Worm (Caenorhabditis elegans) whole organism, L2 larva: Measurements from ENCODE around the gene T22B3.3.

Source experiments
- F13H6.1 ChIP-seq: sonication (generic microtip); optimal IDR thresholded peaks from 2 replicates; lab custom pipeline; 2016; ENCODE audit warnings: missing genetic modification characterization, missing compliant biosample characterization
- aly-2 ChIP-seq: fragments of 150-350 bp; optimal IDR thresholded peaks from 2 replicates; lab custom pipeline; 2014; ENCODE audit warnings: missing biosample characterization, missing genetic modification characterization
- ceh-82 ChIP-seq: fragments of 150-350 bp; optimal IDR thresholded peaks from 2 replicates; lab custom pipeline; 2014; ENCODE audit warnings: missing biosample characterization, missing genetic modification characterization
- dmd-4 ChIP-seq: sonication (generic microtip); optimal IDR thresholded peaks from 2 replicates; lab custom pipeline; 2017; ENCODE audit warnings: missing biosample characterization, missing genetic modification characterization
- lin-39 ChIP-seq: fragments of 150-350 bp; optimal IDR thresholded peaks from 2 replicates; lab custom pipeline; 2014; ENCODE audit warnings: missing biosample characterization, missing genetic modification reagents, missing genetic modification characterization
- mdl-1 ChIP-seq, 2 experiments: fragments of 150-350 bp in 1 of 2; sonication (generic microtip) in 1 of 2; optimal IDR thresholded peaks; 2 replicates each; lab custom pipeline; 2017; ENCODE audit warnings: missing biosample characterization in 2 of 2, missing genetic modification characterization in 2 of 2
- nhr-10 ChIP-seq: sonication (generic microtip); optimal IDR thresholded peaks from 2 replicates; lab custom pipeline; 2017; ENCODE audit warnings: missing biosample characterization, missing genetic modification characterization
- nhr-77 ChIP-seq: fragments of 150-350 bp; optimal IDR thresholded peaks from 2 replicates; lab custom pipeline; 2014; ENCODE audit warnings: missing biosample characterization, missing genetic modification characterization
- snpc-4 ChIP-seq: fragments of 150-350 bp; optimal IDR thresholded peaks from 2 replicates; lab custom pipeline; 2014; ENCODE audit warnings: missing biosample characterization, missing genetic modification characterization
- unc-62 ChIP-seq: fragments of 150-350 bp; optimal IDR thresholded peaks from 2 replicates; lab custom pipeline; 2014; ENCODE audit warnings: missing biosample characterization, missing genetic modification reagents, missing genetic modification characterization
- ztf-11 ChIP-seq: sonication (generic microtip); optimal IDR thresholded peaks from 2 replicates; lab custom pipeline; 2017; ENCODE audit warnings: missing biosample characterization, missing genetic modification characterization
- ztf-4 ChIP-seq: fragments of 150-350 bp; optimal IDR thresholded peaks from 2 replicates; lab custom pipeline; 2014; ENCODE audit warnings: missing biosample characterization, missing genetic modification characterization

ce11 chrIV:11693493-11693892 lies 10.1 kb downstream of the T22B3.3 start, which contains the start of gene ZK792.12:
- TF ChIP-seq snpc-4 (tag; lab: Kevin White, UChicago), result no peak
- no peak for TF ChIP-seq unc-62 (GFP tag; lab: Kevin White, UChicago)
- TF ChIP-seq F13H6.1, result no peak
- TF ChIP-seq nhr-77, result no peak
- no peak for TF ChIP-seq aly-2 (tag; lab: Kevin White, UChicago)
- TF ChIP-seq mdl-1 (tag; optimal IDR thresholded peaks at IDR 0.05; lab: Kevin White, UChicago), result no peak
- no peak for TF ChIP-seq ceh-82 (tag; lab: Kevin White, UChicago)
- TF ChIP-seq nhr-10, result no peak
- no peak for TF ChIP-seq dmd-4
- TF ChIP-seq ztf-11 (tag; lab: Kevin White, UChicago), result no peak
- no peak for TF ChIP-seq ztf-4 (tag; lab: Kevin White, UChicago)
- no peak for TF ChIP-seq lin-39 (tag; lab: Kevin White, UChicago)
